Fruit fly (Drosophila melanogaster): ENCODE results near the gene Sytbeta.

dm6 chr3L:15094589-15095288 lies 30.0 kb upstream of the Sytbeta start, which contains the start of the genes sstn, Plp and GlyRS:
- TF ChIP-seq CG8478 (optimal IDR thresholded peaks at IDR 0.05) (no peak), CTCF (optimal IDR thresholded peaks at IDR 0.05) (no peak)
